Fruit fly (Drosophila melanogaster) Kc167 (cell line): ENCODE results near the gene CG16854.

Experiments used
- Myc ChIP-seq: fragments of >200 bp; optimal IDR thresholded peaks from 2 replicates; lab custom pipeline; 2017; ENCODE audit warnings: missing external identifiers
- Sin3A ChIP-seq: fragments of >200 bp; optimal IDR thresholded peaks from 2 replicates; lab custom pipeline; 2018; ENCODE audit warnings: missing external identifiers
- h ChIP-seq: fragments of >200 bp; optimal IDR thresholded peaks from 3 replicates; lab custom pipeline; 2018; ENCODE audit warnings: missing external identifiers
- insv ChIP-seq: fragments of >200 bp; optimal IDR thresholded peaks from 3 replicates; lab custom pipeline; 2018; ENCODE audit warnings: missing external identifiers
- psq ChIP-seq: fragments of >200 bp; optimal IDR thresholded peaks from 2 replicates; lab custom pipeline; 2017; ENCODE audit warnings: missing external identifiers

- no peak for TF ChIP-seq Myc
- no peak for TF ChIP-seq Sin3A
- TF ChIP-seq psq (lab: Kevin White, UChicago), result no peak
- no peak for TF ChIP-seq h (lab: Kevin White, UChicago)
- no peak for TF ChIP-seq insv (lab: Kevin White, UChicago)
Observed at dm6 chr2L:11049723-11050122, 36.8 kb upstream of the CG16854 start.
